Worm (Caenorhabditis elegans) whole organism, early embryonic: ENCODE measurements around the gene Y66D12A.19.
A peak's percentile ranks its signal among the peaks of the same experiment; 100 is the strongest.

ENCODE experiments used
- B0310.2 ChIP-seq: sonication (generic microtip); optimal IDR thresholded peaks from 2 replicates; lab custom pipeline; 2016; ENCODE audit warnings: mild to moderate bottlenecking, missing genetic modification characterization, missing compliant biosample characterization
- F13C5.2 ChIP-seq: sonication (generic microtip); optimal IDR thresholded peaks from 2 replicates; lab custom pipeline; 2017; ENCODE audit warnings: mild to moderate bottlenecking, missing genetic modification characterization, inconsistent platforms, missing compliant biosample characterization
- ama-1 ChIP-seq: fragments of 150-350 bp; optimal IDR thresholded peaks from 2 replicates; lab custom pipeline; 2014
- ceh-13 ChIP-seq: fragments of 200-800 bp; sonication (Bioruptor generic); optimal IDR thresholded peaks from 2 replicates; lab custom pipeline; 2018; ENCODE audit warnings: mild to moderate bottlenecking, missing genetic modification characterization, missing compliant biosample characterization
- ceh-36 ChIP-seq: sonication (generic microtip); optimal IDR thresholded peaks from 2 replicates; lab custom pipeline; 2016; ENCODE audit warnings: missing genetic modification characterization, inconsistent platforms, missing compliant biosample characterization
- ets-7 ChIP-seq: sonication (generic microtip); optimal IDR thresholded peaks from 2 replicates; lab custom pipeline; 2016; ENCODE audit warnings: missing genotype, missing genetic modification characterization, missing compliant biosample characterization
- flt-1 ChIP-seq: fragments of 200-800 bp; sonication (Bioruptor generic); IDR thresholded peaks from 2 replicates; pipeline ENCODE4 v1.3.6; 2022; ENCODE audit warnings: missing genetic modification characterization, missing compliant biosample characterization
- hmbx-1 ChIP-seq: sonication (generic microtip); optimal IDR thresholded peaks from 2 replicates; lab custom pipeline; 2016; ENCODE audit warnings: mild to moderate bottlenecking, missing genetic modification characterization, missing compliant biosample characterization
- hmg-4 ChIP-seq: fragments of 200-800 bp; sonication (Bioruptor generic); optimal IDR thresholded peaks from 2 replicates; lab custom pipeline; 2018; ENCODE audit warnings: mild to moderate bottlenecking, missing genetic modification characterization, missing compliant biosample characterization
- hnd-1 ChIP-seq: sonication (generic microtip); optimal IDR thresholded peaks from 2 replicates; lab custom pipeline; 2016; ENCODE audit warnings: missing genetic modification characterization, missing compliant biosample characterization
- scrt-1 ChIP-seq: fragments of 200-800 bp; sonication (Bioruptor generic); IDR thresholded peaks from 2 replicates; pipeline ENCODE4 v1.3.6; 2022; ENCODE audit warnings: missing genetic modification characterization, missing compliant biosample characterization
- sea-1 ChIP-seq: fragments of 200-800 bp; sonication (Bioruptor generic); conservative IDR thresholded peaks from 2 replicates; pipeline ENCODE4 v1.3.6; 2022; ENCODE audit warnings: missing genetic modification characterization, missing compliant biosample characterization
- tbx-11 ChIP-seq: fragments of 200-800 bp; sonication (Bioruptor generic); IDR thresholded peaks from 2 replicates; pipeline ENCODE4 v1.3.6; 2022; ENCODE audit warnings: missing genetic modification characterization, missing compliant biosample characterization
- tra-4 ChIP-seq: sonication (generic microtip); optimal IDR thresholded peaks from 2 replicates; lab custom pipeline; 2017; ENCODE audit warnings: missing genetic modification characterization, missing compliant biosample characterization

DNA sequence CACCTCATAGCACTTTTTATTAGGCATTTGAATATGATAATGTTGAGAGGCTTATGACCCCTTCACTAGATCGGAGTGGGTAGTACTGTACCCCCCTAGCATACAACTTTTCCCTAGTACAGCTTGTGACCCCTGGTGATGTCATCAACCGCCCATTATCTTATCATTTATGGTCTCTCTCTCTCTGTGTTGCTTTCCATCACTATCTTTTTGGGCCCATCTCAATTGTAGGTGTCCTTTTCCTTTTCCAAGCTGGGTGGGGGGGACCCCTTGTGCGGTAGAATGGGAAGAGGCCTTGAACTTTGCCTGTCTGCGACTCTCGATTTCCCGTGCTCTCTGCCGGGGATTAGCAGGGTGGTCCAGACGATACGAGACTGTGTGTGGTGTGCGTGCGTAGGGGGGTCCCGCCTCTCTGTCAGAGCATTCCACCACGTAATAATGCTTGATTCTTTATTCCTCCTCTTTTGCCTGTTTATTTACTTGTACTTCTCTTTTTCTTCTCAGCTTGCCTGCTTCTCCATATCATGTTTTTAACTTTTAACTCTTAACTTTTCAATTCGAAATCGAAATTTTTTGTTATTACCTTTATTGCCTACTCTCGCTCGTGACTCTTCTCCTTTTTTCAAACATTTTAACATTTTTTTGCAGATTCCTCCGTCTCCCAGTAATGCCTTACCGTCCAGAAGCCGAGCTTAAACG, 51.8 kb downstream of the Y66D12A.19 start, which contains the start of gene ztf-29:
- no peak for TF ChIP-seq flt-1 (GFP tag; lab: Robert Waterston, UW)
- TF ChIP-seq F13C5.2 (tag; lab: Kevin White, UChicago): no peak
- no peak for TF ChIP-seq ama-1
- no peak for TF ChIP-seq B0310.2 (tag; lab: Kevin White, UChicago)
- no peak for TF ChIP-seq scrt-1
- TF ChIP-seq ceh-36 (tag; lab: Kevin White, UChicago): peak; percentile 74
- no peak for TF ChIP-seq hnd-1
- TF ChIP-seq hmbx-1 (tag; lab: Kevin White, UChicago): no peak
- no peak for TF ChIP-seq ceh-13
- no peak for TF ChIP-seq ets-7 (tag; lab: Kevin White, UChicago)
- no peak for TF ChIP-seq tra-4 (tag; lab: Kevin White, UChicago)
- no peak for TF ChIP-seq hmg-4 (GFP tag; lab: Kevin White, UChicago)
- no peak for TF ChIP-seq sea-1
- TF ChIP-seq tbx-11: no peak
